Fruit fly (Drosophila melanogaster) whole organism, embryonic: ENCODE measurements around the gene CG1840.

ENCODE experiments used
- Adf1 ChIP-seq: fragments of 200-800 bp; sonication (Bioruptor generic); IDR thresholded peaks from 2 replicates; pipeline ENCODE4 v1.3.6; 2022; ENCODE audit warnings: missing biosample characterization, missing genetic modification characterization
- BEAF-32 ChIP-seq: fragments of 200-800 bp; sonication (Bioruptor generic); optimal IDR thresholded peaks from 3 replicates; lab custom pipeline; 2017; ENCODE audit warnings: missing biosample characterization, missing genetic modification characterization, mild to moderate bottlenecking, moderate library complexity, missing genetic modification reagents
- Bgb ChIP-seq: fragments of 200-800 bp; sonication (Bioruptor generic); IDR thresholded peaks from 2 replicates; pipeline ENCODE4 v1.3.6; 2022; ENCODE audit warnings: missing biosample characterization, missing genetic modification characterization; ENCODE audit not compliant: partially characterized antibody
- CG10147 ChIP-seq: fragments of 200-800 bp; sonication (Bioruptor generic); optimal IDR thresholded peaks from 2 replicates; lab custom pipeline; 2019; ENCODE audit warnings: missing biosample characterization, mild to moderate bottlenecking, missing genetic modification characterization, moderate library complexity
- CG10267 ChIP-seq: fragments of 200-800 bp; sonication (Bioruptor generic); optimal IDR thresholded peaks from 2 replicates; lab custom pipeline; 2018; ENCODE audit warnings: missing biosample characterization, mild to moderate bottlenecking, missing genetic modification characterization, moderate library complexity
- CG10654 ChIP-seq: fragments of 200-800 bp; sonication (Bioruptor generic); optimal IDR thresholded peaks from 2 replicates; lab custom pipeline; 2016; ENCODE audit warnings: missing biosample characterization, missing genetic modification characterization
- CG12155 ChIP-seq: fragments of 200-800 bp; sonication (Bioruptor generic); optimal IDR thresholded peaks from 3 replicates; lab custom pipeline; 2016; ENCODE audit warnings: missing biosample characterization, missing genetic modification characterization
- CG17568 ChIP-seq: fragments of 200-800 bp; sonication (Bioruptor generic); optimal IDR thresholded peaks from 2 replicates; lab custom pipeline; 2018; ENCODE audit warnings: missing biosample characterization, mild to moderate bottlenecking, missing genetic modification characterization, moderate library complexity
- CG2202 ChIP-seq: fragments of 200-800 bp; sonication (Bioruptor generic); optimal IDR thresholded peaks from 2 replicates; lab custom pipeline; 2018; ENCODE audit warnings: missing biosample characterization, mild to moderate bottlenecking, missing genetic modification characterization
- CG31365 ChIP-seq: fragments of 200-800 bp; sonication (Bioruptor generic); optimal IDR thresholded peaks from 2 replicates; lab custom pipeline; 2018; ENCODE audit warnings: missing biosample characterization, mild to moderate bottlenecking, missing genetic modification characterization
- CG32772 ChIP-seq: fragments of 200-800 bp; sonication (Bioruptor generic); IDR thresholded peaks from 2 replicates; pipeline ENCODE4 v1.3.6; 2022; ENCODE audit warnings: missing biosample characterization, missing genetic modification characterization
- CG34376 ChIP-seq: fragments of 200-800 bp; sonication (Bioruptor generic); optimal IDR thresholded peaks from 2 replicates; lab custom pipeline; 2018; ENCODE audit warnings: missing biosample characterization, mild to moderate bottlenecking, missing genetic modification characterization
- CG4404 ChIP-seq: fragments of 200-800 bp; sonication (Bioruptor generic); IDR thresholded peaks from 2 replicates; pipeline ENCODE4 v1.3.6; 2022; ENCODE audit warnings: missing biosample characterization, missing genetic modification characterization
- CG5245 ChIP-seq: fragments of 200-800 bp; sonication (Bioruptor generic); optimal IDR thresholded peaks from 3 replicates; lab custom pipeline; 2016; ENCODE audit warnings: missing biosample characterization, missing genetic modification characterization
- CG5953 ChIP-seq: fragments of 200-800 bp; sonication (Bioruptor generic); IDR thresholded peaks from 2 replicates; pipeline ENCODE4 v1.3.6; 2022; ENCODE audit warnings: missing biosample characterization, missing genetic modification characterization
- CG6272 ChIP-seq: fragments of 200-800 bp; sonication (Bioruptor generic); IDR thresholded peaks from 2 replicates; pipeline ENCODE4 v1.3.6; 2022; ENCODE audit warnings: missing biosample characterization, missing genetic modification characterization
- CG6654 ChIP-seq: fragments of 200-800 bp; sonication (Bioruptor generic); optimal IDR thresholded peaks from 2 replicates; lab custom pipeline; 2017; ENCODE audit warnings: missing biosample characterization, mild to moderate bottlenecking, missing genetic modification characterization
- CG7372 ChIP-seq: fragments of 200-800 bp; sonication (Bioruptor generic); IDR thresholded peaks from 2 replicates; pipeline ENCODE4 v1.3.6; 2022; ENCODE audit warnings: missing biosample characterization, missing genetic modification characterization
- CG8290 ChIP-seq, 3 experiments: fragments of 200-800 bp; sonication (Bioruptor generic); optimal IDR thresholded peaks; 2 replicates each; lab custom pipeline; 2016 to 2019; ENCODE audit warnings: missing biosample characterization in 3 of 3, missing genetic modification characterization in 3 of 3, mild to moderate bottlenecking in 2 of 3, moderate library complexity in 1 of 3
- CG8765 ChIP-seq: fragments of 200-800 bp; sonication (Bioruptor generic); IDR thresholded peaks from 2 replicates; pipeline ENCODE4 v1.3.6; 2022; ENCODE audit warnings: missing biosample characterization, missing genetic modification characterization
- CG9727 ChIP-seq: fragments of 200-800 bp; sonication (Bioruptor generic); optimal IDR thresholded peaks from 3 replicates; lab custom pipeline; 2017; ENCODE audit warnings: missing biosample characterization, mild to moderate bottlenecking, missing genetic modification characterization
- Deaf1 ChIP-seq: fragments of 200-800 bp; optimal IDR thresholded peaks from 3 replicates; lab custom pipeline; 2019; ENCODE audit warnings: missing biosample characterization, mild to moderate bottlenecking, missing genetic modification characterization, moderate library complexity
- Dll ChIP-seq: fragments of 200-800 bp; sonication (Bioruptor generic); IDR thresholded peaks from 4 replicates; pipeline ENCODE4 v1.3.6; 2022; ENCODE audit warnings: missing biosample characterization, missing genetic modification characterization; ENCODE audit not compliant: partially characterized antibody
- Doc2 ChIP-seq: fragments of 200-800 bp; sonication (Bioruptor generic); IDR thresholded peaks from 2 replicates; pipeline ENCODE4 v1.3.6; 2022; ENCODE audit warnings: missing biosample characterization, missing genetic modification characterization
- Fer3 ChIP-seq: fragments of 200-800 bp; sonication (Bioruptor generic); optimal IDR thresholded peaks from 2 replicates; lab custom pipeline; 2018; ENCODE audit warnings: missing biosample characterization, mild to moderate bottlenecking, missing genetic modification characterization, moderate library complexity
- HLH3B ChIP-seq: fragments of 200-800 bp; sonication (Bioruptor generic); IDR thresholded peaks from 2 replicates; pipeline ENCODE4 v1.3.6; 2022; ENCODE audit warnings: missing biosample characterization, missing genetic modification characterization
- Hr39 ChIP-seq: fragments of >200 bp; optimal IDR thresholded peaks from 2 replicates; lab custom pipeline; 2017
- Lpt ChIP-seq: fragments of >200 bp; optimal IDR thresholded peaks from 2 replicates; lab custom pipeline; 2018; ENCODE audit warnings: missing biosample characterization, missing genetic modification characterization
- MESR4 ChIP-seq: fragments of 200-800 bp; sonication (Bioruptor generic); optimal IDR thresholded peaks from 2 replicates; lab custom pipeline; 2018; ENCODE audit warnings: missing biosample characterization, mild to moderate bottlenecking, missing genetic modification characterization, moderate library complexity
- NFAT ChIP-seq: fragments of 200-800 bp; sonication (Bioruptor generic); IDR thresholded peaks from 2 replicates; pipeline ENCODE4 v1.3.6; 2022; ENCODE audit warnings: missing biosample characterization, missing genetic modification characterization
- Oaz ChIP-seq: fragments of 200-800 bp; sonication (Bioruptor generic); IDR thresholded peaks from 2 replicates; pipeline ENCODE4 v1.3.6; 2022; ENCODE audit warnings: missing biosample characterization, missing genetic modification characterization
- Six4 ChIP-seq: fragments of 200-800 bp; sonication (Bioruptor generic); optimal IDR thresholded peaks from 2 replicates; lab custom pipeline; 2016; ENCODE audit warnings: missing biosample characterization, missing genetic modification characterization
- TFAM ChIP-seq: fragments of 200-800 bp; sonication (Bioruptor generic); optimal IDR thresholded peaks from 2 replicates; lab custom pipeline; 2017; ENCODE audit warnings: missing biosample characterization, missing genetic modification characterization, inconsistent platforms
- ara ChIP-seq: fragments of 200-800 bp; sonication (Bioruptor generic); IDR thresholded peaks from 2 replicates; pipeline ENCODE4 v1.3.6; 2022; ENCODE audit warnings: missing biosample characterization, missing genetic modification characterization
- bigmax ChIP-seq: fragments of 200-800 bp; sonication (Bioruptor generic); optimal IDR thresholded peaks from 2 replicates; lab custom pipeline; 2018; ENCODE audit warnings: missing biosample characterization, mild to moderate bottlenecking, missing genetic modification characterization
- bowl ChIP-seq: fragments of 200-800 bp; sonication (Bioruptor generic); IDR thresholded peaks from 2 replicates; pipeline ENCODE4 v1.3.6; 2022; ENCODE audit warnings: missing biosample characterization, missing genetic modification characterization
- cwo ChIP-seq: fragments of 200-800 bp; sonication (Bioruptor generic); optimal IDR thresholded peaks from 3 replicates; lab custom pipeline; 2017; ENCODE audit warnings: missing biosample characterization, missing genetic modification characterization, mild to moderate bottlenecking, moderate library complexity, missing genetic modification reagents
- dan ChIP-seq: fragments of 200-800 bp; sonication (Bioruptor generic); IDR thresholded peaks from 2 replicates; pipeline ENCODE4 v1.3.6; 2022; ENCODE audit warnings: missing biosample characterization, missing genetic modification characterization
- lola ChIP-seq, 3 experiments: fragments of >200 bp in 2 of 3; fragments of 200-800 bp in 1 of 3; sonication (Bioruptor generic) in 1 of 3; optimal IDR thresholded peaks; 2 replicates each; lab custom pipeline; 2017 to 2019; ENCODE audit warnings: missing biosample characterization in 3 of 3, missing genetic modification characterization in 3 of 3, mild to moderate bottlenecking in 1 of 3, moderate library complexity in 1 of 3
- lov ChIP-seq, 2 experiments: fragments of 200-800 bp in 1 of 2; fragments of >200 bp in 1 of 2; sonication (Bioruptor generic) in 1 of 2; IDR thresholded peaks in 1 of 2; optimal IDR thresholded peaks in 1 of 2; 2 replicates in 1 of 2; 3 replicates in 1 of 2; pipeline versions ENCODE4 v1.3.6 to Lab custom; 2017 to 2022; ENCODE audit warnings: missing biosample characterization in 1 of 2, missing genetic modification characterization in 1 of 2
- mam ChIP-seq: fragments of 200-800 bp; sonication (Bioruptor generic); optimal IDR thresholded peaks from 3 replicates; lab custom pipeline; 2016; ENCODE audit warnings: missing biosample characterization, missing genetic modification characterization
- nerfin-2 ChIP-seq: fragments of 200-800 bp; sonication (Bioruptor generic); IDR thresholded peaks from 2 replicates; pipeline ENCODE4 v1.3.6; 2022; ENCODE audit warnings: missing biosample characterization, missing genetic modification characterization; ENCODE audit not compliant: partially characterized antibody
- nom ChIP-seq: fragments of 200-800 bp; sonication (Bioruptor generic); optimal IDR thresholded peaks from 2 replicates; lab custom pipeline; 2017; ENCODE audit warnings: missing biosample characterization, missing genetic modification characterization, mild to moderate bottlenecking, moderate library complexity, missing genetic modification reagents
- otp ChIP-seq: fragments of 200-800 bp; sonication (Bioruptor generic); IDR thresholded peaks from 3 replicates; pipeline ENCODE4, ENCODE4 v1.3.6; 2022; ENCODE audit warnings: missing biosample characterization, missing genetic modification characterization
- ro ChIP-seq: fragments of 200-800 bp; sonication (Bioruptor generic); IDR thresholded peaks from 2 replicates; pipeline ENCODE4 v1.3.6; 2022; ENCODE audit warnings: missing biosample characterization, missing genetic modification characterization
- seq ChIP-seq: fragments of 200-800 bp; sonication (Bioruptor generic); IDR thresholded peaks from 2 replicates; pipeline ENCODE4 v1.3.6; 2022; ENCODE audit warnings: missing biosample characterization, missing genetic modification characterization
- tio ChIP-seq: fragments of 200-800 bp; sonication (Bioruptor generic); optimal IDR thresholded peaks from 2 replicates; lab custom pipeline; 2017; ENCODE audit warnings: missing biosample characterization, missing genetic modification characterization, inconsistent platforms
- usp ChIP-seq: fragments of >200 bp; optimal IDR thresholded peaks from 2 replicates; lab custom pipeline; 2017; ENCODE audit warnings: missing biosample characterization, missing genetic modification characterization
- wor ChIP-seq: fragments of 200-800 bp; sonication (Bioruptor generic); IDR thresholded peaks from 2 replicates; pipeline ENCODE4 v1.3.6; 2022; ENCODE audit warnings: missing biosample characterization, missing genetic modification characterization
- zfh1 ChIP-seq: fragments of 200-800 bp; sonication (Bioruptor generic); IDR thresholded peaks from 3 replicates; pipeline ENCODE4 v1.3.6; 2022; ENCODE audit warnings: missing biosample characterization, missing genetic modification characterization

Gene CG1840

dm6 chrX:11915154-11915593 lies 27.0 kb downstream of the CG1840 start (continued):
- TF ChIP-seq otp: peak; percentile 74
- TF ChIP-seq Hr39: no peak
- TF ChIP-seq tio: peak; percentile 84
- peak; percentile 71 for TF ChIP-seq dan (GFP tag; lab: Robert Waterston, UW)
- peak; percentile 72 for TF ChIP-seq CG8765 (GFP tag; lab: Robert Waterston, UW)
- TF ChIP-seq CG2202: peak; percentile 81
- peak; percentile 81 for TF ChIP-seq wor (GFP tag; lab: Robert Waterston, UW)
- peak; percentile 66 for TF ChIP-seq CG6654 (GFP tag; lab: Kevin White, UChicago)
- no peak for TF ChIP-seq Dll (GFP tag; lab: Robert Waterston, UW)
- no peak for TF ChIP-seq Doc2
- TF ChIP-seq ara (GFP tag; lab: Robert Waterston, UW): peak; percentile 88
- TF ChIP-seq CG8290 (GFP tag; optimal IDR thresholded peaks at IDR 0.05; lab: Kevin White, UChicago): peak; percentile 64
- peak in 1 of 2 experiments; percentile 48 for TF ChIP-seq CG8290 (tag; optimal IDR thresholded peaks at IDR 0.05; lab: Kevin White, UChicago)
- peak; percentile 84 for TF ChIP-seq seq (GFP tag; lab: Robert Waterston, UW)
- TF ChIP-seq CG5245 (GFP tag; lab: Kevin White, UChicago): peak; percentile 11
- peak; percentile 2 for TF ChIP-seq mam (GFP tag; lab: Kevin White, UChicago)
- TF ChIP-seq Bgb (GFP tag; lab: Robert Waterston, UW): no peak
- no peak for TF ChIP-seq Lpt (GFP tag; lab: Kevin White, UChicago)
- peak; percentile 44; the same call in 1 of the 2 replicates for TF ChIP-seq Adf1 (GFP tag; lab: Robert Waterston, UW)
- TF ChIP-seq CG32772 (GFP tag; lab: Robert Waterston, UW): peak; percentile 83
- no peak for TF ChIP-seq bigmax (GFP tag; lab: Kevin White, UChicago)
- no peak for TF ChIP-seq nerfin-2
- peak; percentile 70 for TF ChIP-seq Oaz (GFP tag; lab: Robert Waterston, UW)
- peak; percentile 86 for TF ChIP-seq Fer3 (tag; lab: Kevin White, UChicago)
- peak; percentile 88 for TF ChIP-seq CG10147 (GFP tag; lab: Kevin White, UChicago)
- peak; percentile 87 for TF ChIP-seq CG10267
- peak; percentile 59 for TF ChIP-seq NFAT (GFP tag; lab: Robert Waterston, UW)
- TF ChIP-seq lola (GFP tag; optimal IDR thresholded peaks at IDR 0.05; lab: Kevin White, UChicago): peak in 1 of 3 experiments; percentile 95
- peak; percentile 58; the same call in 1 of the 2 replicates for TF ChIP-seq bowl
- no peak for TF ChIP-seq BEAF-32 (GFP tag; lab: Kevin White, UChicago)
- peak; percentile 78 for TF ChIP-seq ro (GFP tag; lab: Robert Waterston, UW)
- TF ChIP-seq CG12155: peak; percentile 67
- TF ChIP-seq usp (GFP tag; lab: Kevin White, UChicago): no peak
- peak; percentile 75 for TF ChIP-seq CG17568 (GFP tag; lab: Kevin White, UChicago)
- TF ChIP-seq CG34376 (GFP tag; lab: Kevin White, UChicago): peak; percentile 81
- TF ChIP-seq Six4: peak; percentile 62
- TF ChIP-seq CG5953 (GFP tag; lab: Robert Waterston, UW): peak; percentile 39; the same call in 1 of the 2 replicates
- peak; percentile 8 for TF ChIP-seq MESR4 (GFP tag; lab: Kevin White, UChicago)
- peak; percentile 82 for TF ChIP-seq HLH3B (GFP tag; lab: Robert Waterston, UW)
- TF ChIP-seq nom (GFP tag; lab: Kevin White, UChicago): peak; percentile 85
- TF ChIP-seq Deaf1 (tag; lab: Kevin White, UChicago): peak; percentile 73
- TF ChIP-seq CG4404 (GFP tag; lab: Robert Waterston, UW): peak; percentile 80
- peak; percentile 83 for TF ChIP-seq CG7372 (GFP tag; lab: Robert Waterston, UW)
- peak; percentile 80 for TF ChIP-seq CG6272 (GFP tag; lab: Robert Waterston, UW)
- no peak for TF ChIP-seq lov (optimal IDR thresholded peaks at IDR 0.05; lab: Kevin White, UChicago)
- peak; percentile 59; the same call in 1 of the 3 replicates for TF ChIP-seq lov (GFP tag; IDR thresholded peaks at IDR 0.05; lab: Robert Waterston, UW)
- TF ChIP-seq TFAM (GFP tag; lab: Kevin White, UChicago): peak; percentile 2
- peak; percentile 87 for TF ChIP-seq zfh1 (GFP tag; lab: Robert Waterston, UW)
- TF ChIP-seq CG9727 (GFP tag; lab: Kevin White, UChicago): peak; percentile 94
- TF ChIP-seq cwo (GFP tag; lab: Kevin White, UChicago): peak; percentile 77
- peak; percentile 62 for TF ChIP-seq CG31365
- TF ChIP-seq CG10654: peak; percentile 71
